Worm (Caenorhabditis elegans): ENCODE measurements around the gene ctsa-4.1.

The ctsa-4.1 gene

DNA sequence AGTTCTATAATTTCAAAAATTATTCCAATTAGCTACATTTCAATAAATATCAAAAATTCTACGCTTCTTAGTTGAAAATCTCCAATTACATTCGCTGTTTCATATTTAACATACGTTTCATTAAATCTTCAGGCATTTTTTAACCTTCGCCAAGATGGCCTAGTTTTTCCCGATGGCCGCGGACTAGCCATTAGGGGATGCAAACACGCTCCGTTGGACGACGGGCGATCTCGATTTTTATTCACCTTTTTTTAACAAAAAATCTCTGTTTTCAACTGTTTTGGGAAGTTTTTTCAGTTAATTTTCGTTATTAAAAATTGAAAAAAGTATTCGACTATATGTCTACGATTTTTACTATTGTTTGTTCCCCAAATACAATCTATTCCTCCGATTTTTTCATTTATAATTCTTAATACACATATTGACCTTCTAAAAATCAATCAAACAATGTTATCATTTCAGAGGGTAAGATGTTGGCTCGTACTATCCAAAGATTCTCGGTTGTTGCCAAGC is 16.4 kb downstream of the ctsa-4.1 start, which contains the start of gene F58F12.1 (continued):
- TF ChIP-seq mdl-1 (tag; optimal IDR thresholded peaks at IDR 0.05): peak in 1 of 2 experiments; percentile 27
- TF ChIP-seq nhr-12 (tag; optimal IDR thresholded peaks at IDR 0.05): no peak
- TF ChIP-seq nhr-28 (tag; optimal IDR thresholded peaks at IDR 0.05): no peak
- peak; percentile 30 for TF ChIP-seq C04F5.9 (tag; optimal IDR thresholded peaks at IDR 0.05)
- no peak for TF ChIP-seq lin-39 (tag; optimal IDR thresholded peaks at IDR 0.05)
- peak; percentile 46 for TF ChIP-seq nhr-19 (GFP tag; conservative IDR thresholded peaks at IDR 0.05)
- TF ChIP-seq tlp-1 (tag; optimal IDR thresholded peaks at IDR 0.05): no peak
- TF ChIP-seq sup-37 (GFP tag; optimal IDR thresholded peaks at IDR 0.05): no peak
- peak; percentile 3 for TF ChIP-seq unc-86 (tag; optimal IDR thresholded peaks at IDR 0.05)
- peak; percentile 56 to 79 for TF ChIP-seq lsy-2 (tag; optimal IDR thresholded peaks at IDR 0.05)
- peak; percentile 56 for TF ChIP-seq unc-98 (GFP tag; IDR thresholded peaks at IDR 0.05)
- no peak for TF ChIP-seq C34B4.2 (tag; optimal IDR thresholded peaks at IDR 0.05)
- no peak for TF ChIP-seq nhr-77 (tag; optimal IDR thresholded peaks at IDR 0.05)
- TF ChIP-seq efl-1 (optimal IDR thresholded peaks at IDR 0.05): peak; percentile 66 to 73
- peak; percentile 61 to 94 for TF ChIP-seq efl-1 (GFP tag; optimal IDR thresholded peaks at IDR 0.05 in 1 of 2)
- no peak for TF ChIP-seq Y116A8C.19 (tag; optimal IDR thresholded peaks at IDR 0.05; ENCODE audit: borderline replicate concordance)
- TF ChIP-seq ceh-82 (tag; optimal IDR thresholded peaks at IDR 0.05): peak in 2 of 3 experiments; percentile 39 to 70
- TF ChIP-seq nhr-11 (tag; optimal IDR thresholded peaks at IDR 0.05): no peak
- TF ChIP-seq snu-23 (GFP tag; optimal IDR thresholded peaks at IDR 0.05): peak; percentile 66
- peak; percentile 87 for TF ChIP-seq lir-3 (tag; optimal IDR thresholded peaks at IDR 0.05; ENCODE audit: poor library complexity)
- no peak for TF ChIP-seq mef-2 (tag; optimal IDR thresholded peaks at IDR 0.05)
- peak; percentile 39 for TF ChIP-seq egl-13 (tag; optimal IDR thresholded peaks at IDR 0.05)
- TF ChIP-seq tbx-2 (tag; optimal IDR thresholded peaks at IDR 0.05): peak; percentile 78
- no peak for TF ChIP-seq hlh-4 (tag; optimal IDR thresholded peaks at IDR 0.05)
- peak; percentile 75 for TF ChIP-seq xbp-1 (tag; optimal IDR thresholded peaks at IDR 0.05)
- TF ChIP-seq ets-5 (GFP tag; IDR thresholded peaks at IDR 0.05): no peak
- TF ChIP-seq fkh-8 (tag; optimal IDR thresholded peaks at IDR 0.05): peak; percentile 56
- TF ChIP-seq efl-3 (GFP tag; optimal IDR thresholded peaks at IDR 0.05): no peak
- no peak for TF ChIP-seq pqm-1 (tag; optimal IDR thresholded peaks at IDR 0.05)
- no peak for TF ChIP-seq elt-2 (tag; optimal IDR thresholded peaks at IDR 0.05)
- peak; percentile 95 for TF ChIP-seq rnt-1 (tag; optimal IDR thresholded peaks at IDR 0.05)
- TF ChIP-seq alr-1 (tag; optimal IDR thresholded peaks at IDR 0.05; ENCODE audit: borderline replicate concordance): no peak
- no peak for TF ChIP-seq ztf-4 (tag; optimal IDR thresholded peaks at IDR 0.05)
- TF ChIP-seq skn-1 (tag; optimal IDR thresholded peaks at IDR 0.05): no peak
- no peak for TF ChIP-seq hlh-17 (GFP tag; optimal IDR thresholded peaks at IDR 0.05; ENCODE audit: borderline replicate concordance)
- peak; percentile 68 to 74 for TF ChIP-seq lin-35 (GFP tag; optimal IDR thresholded peaks at IDR 0.05)

DNA sequence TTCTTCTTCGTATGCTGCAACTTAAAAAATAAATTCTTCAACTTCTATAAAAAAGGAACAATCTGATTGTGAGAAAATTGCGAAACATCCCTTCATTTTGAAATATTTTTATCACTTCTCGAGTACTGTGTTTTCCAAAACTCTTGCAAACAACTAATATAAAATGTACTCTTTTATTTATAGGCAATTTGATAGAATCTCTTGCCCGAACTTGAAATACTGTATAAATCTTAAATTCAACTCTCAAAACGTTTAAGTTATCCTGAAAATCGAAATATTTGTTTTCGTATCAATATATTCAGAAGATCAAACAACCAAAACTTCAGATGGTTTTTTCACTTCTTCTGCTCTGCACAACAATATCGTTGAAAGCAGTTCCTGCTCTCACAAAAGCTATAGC is 19.7 kb downstream of the ctsa-4.1 start, which contains the start of gene F58F12.4:
Gene F58F12.4 (plus strand): TSS at position 301 of the 400 bp plus-strand sequence.
- no peak for TF ChIP-seq ceh-88 (GFP tag; IDR thresholded peaks at IDR 0.05)
- TF ChIP-seq C16A3.4 (tag; optimal IDR thresholded peaks at IDR 0.05): no peak
- no peak for TF ChIP-seq unc-130 (tag; optimal IDR thresholded peaks at IDR 0.05)
- no peak for TF ChIP-seq hlh-4 (tag; optimal IDR thresholded peaks at IDR 0.05)
- TF ChIP-seq jun-1 (tag; optimal IDR thresholded peaks at IDR 0.05): no peak
- TF ChIP-seq unc-86 (tag; optimal IDR thresholded peaks at IDR 0.05): no peak
- no peak for TF ChIP-seq nhr-84 (tag; optimal IDR thresholded peaks at IDR 0.05)
- TF ChIP-seq lin-39 (tag; optimal IDR thresholded peaks at IDR 0.05): no peak
- TF ChIP-seq nhr-77 (tag; optimal IDR thresholded peaks at IDR 0.05): no peak
- no peak for TF ChIP-seq grh-1 (GFP tag; IDR thresholded peaks at IDR 0.05)
- no peak for TF ChIP-seq Y116A8C.19 (tag; optimal IDR thresholded peaks at IDR 0.05; ENCODE audit: borderline replicate concordance)
- TF ChIP-seq pag-3 (tag; optimal IDR thresholded peaks at IDR 0.05; ENCODE audit: borderline replicate concordance, insufficient read depth): no peak
- TF ChIP-seq fkh-10 (GFP tag; optimal IDR thresholded peaks at IDR 0.05): no peak
- no peak for TF ChIP-seq blmp-1 (tag; optimal IDR thresholded peaks at IDR 0.05)
